Fruit fly (Drosophila melanogaster) whole organism, embryonic: Measurements from ENCODE around the gene Tailor.

Experiments
- Awh ChIP-seq: fragments of 200-800 bp; sonication (Bioruptor generic); IDR thresholded peaks from 2 replicates; pipeline ENCODE4, ENCODE4 v1.3.6; 2022; ENCODE audit warnings: missing biosample characterization, missing genetic modification characterization
- CG10431 ChIP-seq: fragments of 200-800 bp; sonication (Bioruptor generic); optimal IDR thresholded peaks from 3 replicates; lab custom pipeline; 2018; ENCODE audit warnings: missing biosample characterization, mild to moderate bottlenecking, missing genetic modification characterization
- CG11695 ChIP-seq: fragments of 200-800 bp; sonication (Bioruptor generic); IDR thresholded peaks from 3 replicates; pipeline ENCODE4 v1.3.6; 2022; ENCODE audit warnings: missing biosample characterization, missing genetic modification characterization
- CG12236 ChIP-seq: fragments of 200-800 bp; sonication (Bioruptor generic); optimal IDR thresholded peaks from 2 replicates; lab custom pipeline; 2016; ENCODE audit warnings: missing biosample characterization, missing genetic modification characterization
- CG13287 ChIP-seq: fragments of 200-800 bp; sonication (Bioruptor generic); IDR thresholded peaks from 2 replicates; pipeline ENCODE4 v1.3.6; 2022; ENCODE audit warnings: missing biosample characterization, missing genetic modification characterization; ENCODE audit not compliant: partially characterized antibody
- CG13775 ChIP-seq: fragments of 200-800 bp; sonication (Bioruptor generic); optimal IDR thresholded peaks from 3 replicates; lab custom pipeline; 2017; ENCODE audit warnings: missing biosample characterization, mild to moderate bottlenecking, missing genetic modification characterization
- CG15269 ChIP-seq: fragments of 200-800 bp; sonication (Bioruptor generic); optimal IDR thresholded peaks from 2 replicates; lab custom pipeline; 2018; ENCODE audit warnings: missing biosample characterization, mild to moderate bottlenecking, missing genetic modification characterization, moderate library complexity
- CG16779 ChIP-seq: fragments of 200-800 bp; sonication (Bioruptor generic); IDR thresholded peaks from 2 replicates; pipeline ENCODE4 v1.3.6; 2022; ENCODE audit warnings: missing biosample characterization, missing genetic modification characterization
- CG2116 ChIP-seq: fragments of 200-800 bp; sonication (Bioruptor generic); optimal IDR thresholded peaks from 3 replicates; lab custom pipeline; 2018; ENCODE audit warnings: missing biosample characterization, mild to moderate bottlenecking, missing genetic modification characterization
- CG3847 ChIP-seq: fragments of 200-800 bp; sonication (Bioruptor generic); IDR thresholded peaks from 2 replicates; pipeline ENCODE4 v1.3.6; 2022; ENCODE audit warnings: missing biosample characterization, missing genetic modification characterization
- CG4707 ChIP-seq: fragments of 200-800 bp; sonication (Bioruptor generic); optimal IDR thresholded peaks from 2 replicates; lab custom pipeline; 2018; ENCODE audit warnings: missing biosample characterization, mild to moderate bottlenecking, missing genetic modification characterization, moderate library complexity
- CG6175 ChIP-seq: fragments of 200-800 bp; sonication (Bioruptor generic); IDR thresholded peaks from 3 replicates; pipeline ENCODE4 v1.3.6; 2022; ENCODE audit warnings: missing biosample characterization, missing genetic modification characterization
- CG7271 ChIP-seq: fragments of 200-800 bp; sonication (Bioruptor generic); optimal IDR thresholded peaks from 2 replicates; lab custom pipeline; 2018; ENCODE audit warnings: missing biosample characterization, mild to moderate bottlenecking, missing genetic modification characterization, moderate library complexity
- CG7745 ChIP-seq: fragments of 200-800 bp; sonication (Bioruptor generic); optimal IDR thresholded peaks from 2 replicates; lab custom pipeline; 2018; ENCODE audit warnings: missing biosample characterization, mild to moderate bottlenecking, missing genetic modification characterization, moderate library complexity
- CG9876 ChIP-seq: fragments of 200-800 bp; sonication (Bioruptor generic); optimal IDR thresholded peaks from 2 replicates; lab custom pipeline; 2016; ENCODE audit warnings: missing biosample characterization, missing genetic modification characterization
- CHES-1-like ChIP-seq: fragments of 200-800 bp; sonication (Bioruptor generic); optimal IDR thresholded peaks from 2 replicates; lab custom pipeline; 2016; ENCODE audit warnings: missing biosample characterization, missing genetic modification characterization
- CrebB ChIP-seq: fragments of 200-800 bp; sonication (Bioruptor generic); optimal IDR thresholded peaks from 3 replicates; lab custom pipeline; 2018; ENCODE audit warnings: missing biosample characterization, mild to moderate bottlenecking, missing genetic modification characterization
- D19B ChIP-seq: fragments of 200-800 bp; sonication (Bioruptor generic); optimal IDR thresholded peaks from 2 replicates; lab custom pipeline; 2017; ENCODE audit warnings: missing biosample characterization, mild to moderate bottlenecking, missing genetic modification characterization
- Dbx ChIP-seq: fragments of 200-800 bp; sonication (Bioruptor generic); IDR thresholded peaks from 3 replicates; pipeline ENCODE4 v1.3.6; 2022; ENCODE audit warnings: missing biosample characterization, missing genetic modification characterization
- Dp ChIP-seq: fragments of 200-800 bp; sonication (Bioruptor generic); optimal IDR thresholded peaks from 2 replicates; lab custom pipeline; 2018; ENCODE audit warnings: missing biosample characterization, mild to moderate bottlenecking, missing genetic modification characterization, moderate library complexity
- H2.0 ChIP-seq: fragments of 200-800 bp; sonication (Bioruptor generic); IDR thresholded peaks from 2 replicates; pipeline ENCODE4 v1.3.6; 2022; ENCODE audit warnings: missing biosample characterization, missing genetic modification characterization
- HmgD ChIP-seq: fragments of 200-800 bp; sonication (Bioruptor generic); optimal IDR thresholded peaks from 3 replicates; lab custom pipeline; 2016; ENCODE audit warnings: missing biosample characterization, missing genetic modification characterization
- Oli ChIP-seq: fragments of 200-800 bp; sonication (Bioruptor generic); optimal IDR thresholded peaks from 2 replicates; lab custom pipeline; 2018; ENCODE audit warnings: missing biosample characterization, mild to moderate bottlenecking, missing genetic modification characterization, moderate library complexity
- Opbp ChIP-seq: fragments of 200-800 bp; sonication (Bioruptor generic); IDR thresholded peaks from 3 replicates; pipeline ENCODE4 v1.3.6; 2022; ENCODE audit warnings: missing biosample characterization, missing genetic modification characterization; ENCODE audit not compliant: partially characterized antibody
- Rfx ChIP-seq: fragments of 200-800 bp; sonication (Bioruptor generic); IDR thresholded peaks from 2 replicates; pipeline ENCODE4 v1.3.6; 2022; ENCODE audit warnings: missing biosample characterization, missing genetic modification characterization
- Scr ChIP-seq: fragments of 200-800 bp; sonication (Bioruptor generic); IDR thresholded peaks from 2 replicates; pipeline ENCODE4 v1.3.6; 2022; ENCODE audit warnings: missing biosample characterization, missing genetic modification characterization; ENCODE audit not compliant: partially characterized antibody
- Ssrp ChIP-seq: fragments of 200-800 bp; sonication (Bioruptor generic); optimal IDR thresholded peaks from 2 replicates; lab custom pipeline; 2018; ENCODE audit warnings: missing biosample characterization, mild to moderate bottlenecking, missing genetic modification characterization, moderate library complexity
- YL-1 ChIP-seq: fragments of 200-800 bp; sonication (Bioruptor generic); optimal IDR thresholded peaks from 3 replicates; lab custom pipeline; 2017; ENCODE audit warnings: missing biosample characterization, mild to moderate bottlenecking, missing genetic modification characterization
- bowl ChIP-seq: fragments of 200-800 bp; sonication (Bioruptor generic); IDR thresholded peaks from 2 replicates; pipeline ENCODE4 v1.3.6; 2022; ENCODE audit warnings: missing biosample characterization, missing genetic modification characterization
- cad ChIP-seq: fragments of >200 bp; optimal IDR thresholded peaks from 2 replicates; lab custom pipeline; 2017; ENCODE audit warnings: missing biosample characterization, missing genetic modification characterization
- cg ChIP-seq: fragments of 200-800 bp; sonication (Bioruptor generic); optimal IDR thresholded peaks from 3 replicates; lab custom pipeline; 2019; ENCODE audit warnings: missing biosample characterization, mild to moderate bottlenecking, missing genetic modification characterization, moderate library complexity
- chinmo ChIP-seq: fragments of 200-800 bp; sonication (Bioruptor generic); IDR thresholded peaks from 4 replicates; pipeline ENCODE4 v1.3.6; 2022; ENCODE audit warnings: missing biosample characterization, missing genetic modification characterization; ENCODE audit not compliant: partially characterized antibody
- chn ChIP-seq: fragments of 200-800 bp; sonication (Bioruptor generic); optimal IDR thresholded peaks from 2 replicates; lab custom pipeline; 2016; ENCODE audit warnings: missing biosample characterization, missing genetic modification characterization
- dati ChIP-seq: fragments of 200-800 bp; sonication (Bioruptor generic); IDR thresholded peaks from 2 replicates; pipeline ENCODE4 v1.3.6; 2022; ENCODE audit warnings: missing biosample characterization, missing genetic modification characterization
- dimm ChIP-seq: fragments of 200-800 bp; sonication (Bioruptor generic); IDR thresholded peaks from 2 replicates; pipeline ENCODE4 v1.3.6; 2022; ENCODE audit warnings: missing biosample characterization, missing genetic modification characterization
- h ChIP-seq: fragments of >200 bp; optimal IDR thresholded peaks from 2 replicates; lab custom pipeline; 2017
- ham ChIP-seq: fragments of 200-800 bp; sonication (Bioruptor generic); IDR thresholded peaks from 2 replicates; pipeline ENCODE4 v1.3.6; 2022; ENCODE audit warnings: missing biosample characterization, missing genetic modification characterization
- ken ChIP-seq: fragments of 200-800 bp; sonication (Bioruptor generic); IDR thresholded peaks from 3 replicates; pipeline ENCODE4 v1.3.6; 2022; ENCODE audit warnings: missing biosample characterization, missing genetic modification characterization
- mirr ChIP-seq: fragments of 200-800 bp; sonication (Bioruptor generic); optimal IDR thresholded peaks from 3 replicates; lab custom pipeline; 2018; ENCODE audit warnings: missing biosample characterization, mild to moderate bottlenecking, missing genetic modification characterization
- otp ChIP-seq: fragments of 200-800 bp; sonication (Bioruptor generic); IDR thresholded peaks from 3 replicates; pipeline ENCODE4, ENCODE4 v1.3.6; 2022; ENCODE audit warnings: missing biosample characterization, missing genetic modification characterization
- p53 ChIP-seq: fragments of 200-800 bp; sonication (Bioruptor generic); optimal IDR thresholded peaks from 2 replicates; lab custom pipeline; 2016; ENCODE audit warnings: missing biosample characterization, missing genetic modification characterization
- pb ChIP-seq: fragments of 200-800 bp; sonication (Bioruptor generic); optimal IDR thresholded peaks from 3 replicates; lab custom pipeline; 2016; ENCODE audit warnings: missing biosample characterization, missing genetic modification characterization
- ro ChIP-seq: fragments of 200-800 bp; sonication (Bioruptor generic); IDR thresholded peaks from 2 replicates; pipeline ENCODE4 v1.3.6; 2022; ENCODE audit warnings: missing biosample characterization, missing genetic modification characterization
- schlank ChIP-seq: fragments of 200-800 bp; sonication (Bioruptor generic); optimal IDR thresholded peaks from 2 replicates; lab custom pipeline; 2018; ENCODE audit warnings: missing biosample characterization, mild to moderate bottlenecking, missing genetic modification characterization
- sens ChIP-seq: fragments of 200-800 bp; sonication (Bioruptor generic); peaks from one replicate; lab custom pipeline; 2016; ENCODE audit warnings: missing biosample characterization, missing genetic modification characterization
- slbo ChIP-seq: fragments of 200-800 bp; sonication (Bioruptor generic); IDR thresholded peaks from 2 replicates; pipeline ENCODE4 v1.3.6; 2022; ENCODE audit warnings: missing biosample characterization, missing genetic modification characterization
- sug ChIP-seq: fragments of 200-800 bp; optimal IDR thresholded peaks from 2 replicates; lab custom pipeline; 2019; ENCODE audit warnings: missing biosample characterization, mild to moderate bottlenecking, missing genetic modification characterization, moderate library complexity
- tna ChIP-seq: fragments of 200-800 bp; sonication (Bioruptor generic); IDR thresholded peaks from 2 replicates; pipeline ENCODE4 v1.3.6; 2022; ENCODE audit warnings: missing biosample characterization, missing genetic modification characterization; ENCODE audit not compliant: partially characterized antibody

Gene Tailor

dm6 chr3R:7086377-7087200 lies 706 bp upstream of the Tailor start, which contains the start of gene alphaTub84B (continued):
- peak; percentile 48 for TF ChIP-seq chn
- TF ChIP-seq CG16779 (GFP tag; lab: Robert Waterston, UW), result peak; percentile 66
- TF ChIP-seq CG7745, result no peak
- no peak for TF ChIP-seq CG11695 (GFP tag; lab: Robert Waterston, UW)
- no peak for TF ChIP-seq dimm (GFP tag; lab: Robert Waterston, UW)
- TF ChIP-seq CHES-1-like (GFP tag; lab: Kevin White, UChicago), result peak; percentile 75

dm6 chr3R:7085455-7085854 lies 428 bp downstream of the Tailor start:
- TF ChIP-seq H2.0 (no peak), Dbx (GFP tag; lab: Robert Waterston, UW) (no peak), CG6175 (GFP tag; lab: Robert Waterston, UW) (no peak), CrebB (peak; percentile 0), Scr (GFP tag; lab: Robert Waterston, UW) (no peak), Dp (GFP tag; lab: Kevin White, UChicago) (peak; percentile 78), CG9876 (GFP tag; lab: Kevin White, UChicago) (no peak), CG15269 (tag; lab: Kevin White, UChicago) (no peak), CG3847 (0 out of 2 replicates have a peak, but pooled peaks have one; percentile 35), Ssrp (no peak), CG4707 (peak; percentile 28), tna (no peak), CG13775 (GFP tag; lab: Kevin White, UChicago) (no peak), cad (GFP tag; lab: Kevin White, UChicago) (no peak), pb (no peak), otp (GFP tag; lab: Robert Waterston, UW) (no peak), ro (GFP tag; lab: Robert Waterston, UW) (no peak), dati (GFP tag; lab: Robert Waterston, UW) (no peak), Opbp (GFP tag; lab: Robert Waterston, UW) (0 out of 3 replicates have a peak, but pooled peaks have one; percentile 3), CG2116 (no peak), Rfx (GFP tag; lab: Robert Waterston, UW) (0 out of 2 replicates have a peak, but pooled peaks have one; percentile 33), CG13287 (peak; percentile 22; the same call in 1 of the 2 replicates), CG10431 (no peak), cg (GFP tag; lab: Kevin White, UChicago) (peak; percentile 84), ham (no peak), h (lab: Kevin White, UChicago) (no peak), chinmo (GFP tag; lab: Robert Waterston, UW) (no peak), schlank (tag; lab: Kevin White, UChicago) (no peak), CG12236 (GFP tag; lab: Kevin White, UChicago) (no peak), Oli (tag; lab: Kevin White, UChicago) (no peak), CG7271 (no peak), sens (GFP tag; lab: Kevin White, UChicago) (no peak), Awh (GFP tag; lab: Robert Waterston, UW) (no peak), dimm (GFP tag; lab: Robert Waterston, UW) (no peak), slbo (GFP tag; lab: Robert Waterston, UW) (0 out of 2 replicates have a peak, but pooled peaks have one; percentile 15), HmgD (GFP tag; lab: Kevin White, UChicago) (no peak), mirr (GFP tag; lab: Kevin White, UChicago) (peak; percentile 4), sug (tag; lab: Kevin White, UChicago) (peak; percentile 10), D19B (GFP tag; lab: Kevin White, UChicago) (no peak), p53 (GFP tag; lab: Kevin White, UChicago) (no peak), YL-1 (GFP tag; lab: Kevin White, UChicago) (peak; percentile 4), ken (GFP tag; lab: Robert Waterston, UW) (no peak), bowl (GFP tag; lab: Robert Waterston, UW) (no peak)
